Fruit fly (Drosophila melanogaster) Kc167 (cell line): ENCODE results near the gene CG18294.

Source experiments
- Myc ChIP-seq: fragments of >200 bp; optimal IDR thresholded peaks from 2 replicates; lab custom pipeline; 2017; ENCODE audit warnings: missing external identifiers
- Sin3A ChIP-seq: fragments of >200 bp; optimal IDR thresholded peaks from 2 replicates; lab custom pipeline; 2018; ENCODE audit warnings: missing external identifiers
- h ChIP-seq: fragments of >200 bp; optimal IDR thresholded peaks from 3 replicates; lab custom pipeline; 2018; ENCODE audit warnings: missing external identifiers
- insv ChIP-seq: fragments of >200 bp; optimal IDR thresholded peaks from 3 replicates; lab custom pipeline; 2018; ENCODE audit warnings: missing external identifiers
- psq ChIP-seq: fragments of >200 bp; optimal IDR thresholded peaks from 2 replicates; lab custom pipeline; 2017; ENCODE audit warnings: missing external identifiers
- ttk ChIP-seq: sonication (Bioruptor generic); optimal IDR thresholded peaks from 2 replicates; lab custom pipeline; 2017; ENCODE audit warnings: missing external identifiers

- TF ChIP-seq h (lab: Kevin White, UChicago) (no peak), Myc (no peak), ttk (lab: Kevin White, UChicago) (no peak), psq (lab: Kevin White, UChicago) (no peak), Sin3A (lab: Kevin White, UChicago) (no peak), insv (lab: Kevin White, UChicago) (no peak)
Observed at dm6 chr3L:19494954-19495353, 19.6 kb upstream of the CG18294 start.
